Worm (Caenorhabditis elegans): ENCODE measurements around the gene Y49E10.4.

The Y49E10.4 gene

DNA sequence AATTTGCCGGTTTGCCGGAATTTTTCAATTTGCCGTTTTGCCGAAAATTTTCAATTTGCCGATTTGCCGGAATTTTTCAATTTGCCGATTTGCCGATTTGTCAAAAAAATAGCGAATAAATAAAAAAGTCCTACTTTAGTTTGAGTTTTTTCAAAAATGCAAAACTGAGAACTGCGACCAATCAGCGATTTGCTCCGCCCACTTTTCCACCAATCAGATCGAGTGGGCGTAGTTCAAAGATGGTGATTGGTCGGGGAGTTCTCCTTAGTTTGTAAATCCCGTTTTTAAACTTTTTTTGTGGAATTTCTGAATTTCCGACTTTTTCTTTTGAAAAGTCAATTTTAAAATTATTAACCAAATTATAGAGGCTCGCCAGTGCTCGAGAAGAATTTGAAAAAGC, 52.3 kb downstream of the Y49E10.4 start:
- peak; percentile 87 for TF ChIP-seq nfyb-1 (GFP tag; IDR thresholded peaks at IDR 0.05)
- TF ChIP-seq B0019.2 (GFP tag; conservative IDR thresholded peaks at IDR 0.05) = no peak
